Worm (Caenorhabditis elegans): ENCODE measurements around the gene mtch-1.

ce11 chrII:7420157-7420556 lies 46.2 kb upstream of the mtch-1 start:
- TF ChIP-seq lin-39 (tag; optimal IDR thresholded peaks at IDR 0.05) (no peak), ama-1 (optimal IDR thresholded peaks at IDR 0.05) (no peak), lin-15B (tag; optimal IDR thresholded peaks at IDR 0.05) (no peak), elt-1 (tag; optimal IDR thresholded peaks at IDR 0.05) (no peak), pha-4 (tag; optimal IDR thresholded peaks at IDR 0.05) (no peak), unc-62 (GFP tag; optimal IDR thresholded peaks at IDR 0.05) (no peak), snpc-4 (tag; optimal IDR thresholded peaks at IDR 0.05) (no peak), aly-2 (tag; optimal IDR thresholded peaks at IDR 0.05) (no peak), tbx-2 (tag; optimal IDR thresholded peaks at IDR 0.05) (no peak), ceh-82 (tag; optimal IDR thresholded peaks at IDR 0.05) (no peak), nhr-76 (tag; optimal IDR thresholded peaks at IDR 0.05) (no peak), ztf-11 (tag; optimal IDR thresholded peaks at IDR 0.05) (no peak)
